Worm (Caenorhabditis elegans): ENCODE data around the gene Y75D11A.3.
"Not testable (repeated sequence)": the region's sequence is repeated elsewhere in the genome, so short reads cannot be mapped to it uniquely, and the experiment has no call there.

Y75D11A.3 gene

DNA sequence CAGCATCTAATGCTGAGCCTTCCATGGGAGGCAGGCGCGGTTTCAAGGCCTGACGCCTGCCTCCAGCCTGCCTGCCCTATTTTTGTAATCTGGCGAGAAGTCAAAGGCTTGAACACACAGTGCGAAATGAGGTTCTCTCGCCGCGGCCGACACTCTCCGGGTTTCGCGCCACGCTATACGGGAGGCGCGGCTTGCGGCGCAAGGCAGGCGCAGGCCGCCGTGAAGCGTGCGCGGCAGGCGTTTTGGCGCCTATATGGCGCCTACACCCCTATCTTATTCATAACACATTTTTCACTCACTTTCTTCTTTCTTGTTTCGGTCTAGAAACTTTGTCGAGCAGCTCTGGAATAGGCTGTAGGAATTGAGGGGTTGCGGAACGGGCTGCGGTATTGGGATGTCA is 43.0 kb downstream of the Y75D11A.3 start:
- TF ChIP-seq unc-62 (GFP tag; optimal IDR thresholded peaks at IDR 0.05): no peak

- no peak for TF ChIP-seq unc-62 (GFP tag; optimal IDR thresholded peaks at IDR 0.05)
Measured at ce11 chrX:1698476-1698875, 47.5 kb downstream of the Y75D11A.3 start.

DNA sequence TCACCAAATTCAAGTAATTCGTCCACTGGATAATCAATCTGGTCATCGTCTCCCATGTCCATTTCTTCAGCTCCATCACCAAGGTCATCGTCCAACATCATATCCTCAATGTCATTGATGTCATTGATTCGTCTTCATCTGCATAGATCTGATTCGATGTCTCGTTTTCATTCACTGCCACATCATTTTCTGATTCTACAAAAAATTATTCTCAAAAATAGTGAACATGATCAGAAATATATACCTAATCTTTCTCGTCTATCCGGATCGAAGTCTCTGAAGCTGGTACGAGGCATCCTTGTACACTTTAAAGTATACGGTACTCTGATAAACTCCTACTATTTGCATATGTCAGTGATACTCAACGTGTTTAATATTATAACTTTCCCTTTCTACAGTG is 49.1 kb downstream of the Y75D11A.3 start, which contains the start of gene C36C9.4:
Gene C36C9.4 (minus strand): TSS at position 101 of the 400 bp plus-strand sequence.
- TF ChIP-seq unc-62 (GFP tag; optimal IDR thresholded peaks at IDR 0.05): not testable (repeated sequence)
